Worm (Caenorhabditis elegans): ENCODE measurements around the gene F59E12.3.

F59E12.3 gene

DNA sequence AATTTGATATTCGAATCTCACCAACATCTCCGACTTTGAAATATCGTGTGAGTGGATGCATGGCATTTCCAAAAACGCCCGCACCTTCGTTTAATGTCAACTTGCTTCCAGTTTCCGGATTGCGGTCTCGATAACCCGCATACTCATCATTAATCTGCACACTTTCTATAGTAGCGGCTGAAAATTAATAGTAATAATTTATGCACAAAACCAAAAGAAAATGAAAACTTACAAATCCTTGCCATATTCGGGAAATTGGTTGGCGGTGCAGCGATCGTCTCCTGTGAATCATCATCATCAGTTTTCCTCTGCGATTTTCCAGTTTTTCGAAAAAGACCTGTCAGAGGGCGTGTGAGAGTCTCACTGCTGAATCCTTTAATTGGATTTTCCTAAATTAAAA lies 22.0 kb downstream of the F59E12.3 start:
- TF ChIP-seq isw-1 (GFP tag; IDR thresholded peaks at IDR 0.05) = no peak
- no peak for TF ChIP-seq ztf-4 (tag; optimal IDR thresholded peaks at IDR 0.05)
- TF ChIP-seq dpl-1 (GFP tag; optimal IDR thresholded peaks at IDR 0.05) = no peak
- no peak for TF ChIP-seq irx-1 (tag; optimal IDR thresholded peaks at IDR 0.05)
- TF ChIP-seq ztf-11 (tag; optimal IDR thresholded peaks at IDR 0.05) = no peak
- TF ChIP-seq mab-9 (GFP tag; IDR thresholded peaks at IDR 0.05) = peak; percentile 27; the same call in 1 of the 2 replicates

DNA sequence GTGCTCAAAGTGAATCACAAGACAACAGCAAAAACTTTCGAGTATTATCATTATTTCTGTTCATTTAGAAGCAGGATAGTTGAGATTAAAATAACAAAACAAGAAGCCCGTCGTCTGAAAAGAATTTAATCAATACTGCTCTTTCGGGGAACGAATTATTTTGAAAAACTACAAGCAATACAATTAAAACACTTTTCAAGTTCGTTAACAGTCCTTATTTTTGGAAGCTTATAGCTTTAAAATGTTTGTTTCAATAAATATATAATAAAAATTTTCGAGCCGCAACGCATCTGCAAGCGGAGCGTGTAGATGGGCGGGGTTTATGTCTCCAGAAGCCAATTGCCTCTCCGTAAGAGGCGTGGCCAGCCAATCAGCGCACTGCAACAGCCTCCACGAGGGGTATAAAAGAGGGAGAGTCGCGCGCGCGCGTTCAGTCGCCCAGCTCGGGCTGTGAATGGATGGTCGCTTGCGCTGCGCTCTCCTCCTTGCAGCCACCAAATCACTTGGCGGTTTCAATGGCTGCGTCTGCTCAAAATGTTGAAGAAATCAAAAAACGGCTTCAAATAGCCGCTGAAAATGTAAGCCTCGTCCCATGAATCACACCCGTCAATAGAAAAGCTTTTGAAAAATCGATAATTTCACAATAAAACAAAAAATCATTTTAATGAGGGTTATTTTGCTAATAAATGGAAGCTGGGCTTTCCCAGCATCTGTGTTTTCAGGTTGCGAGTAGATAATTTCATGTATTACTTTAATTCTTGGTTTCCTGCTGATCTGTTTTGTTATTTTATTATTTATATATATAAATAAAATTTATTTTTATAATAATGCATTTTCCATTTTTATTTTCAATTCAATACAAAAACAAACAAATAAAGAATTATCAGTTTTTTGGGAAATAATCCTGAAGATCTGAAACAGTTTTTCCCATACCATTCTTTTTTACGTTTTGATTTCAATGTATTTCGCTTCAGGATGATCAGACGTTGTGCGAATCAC lies 22.9 kb downstream of the F59E12.3 start, which contains the start of the genes ift-43 and mdt-26:
ift-43 (minus strand) TSS at position 51 of the 999 bp plus-strand sequence.
mdt-26 (plus strand) TSS at position 446 of the 999 bp plus-strand sequence.
- TF ChIP-seq isw-1 (GFP tag; IDR thresholded peaks at IDR 0.05) (peak; percentile 89), elt-2 (tag; optimal IDR thresholded peaks at IDR 0.05) (peak; percentile 57), fkh-4 (tag; optimal IDR thresholded peaks at IDR 0.05; ENCODE audit: borderline replicate concordance) (peak; percentile 28), mdl-1 (tag; optimal IDR thresholded peaks at IDR 0.05) (peak in 1 of 2 experiments; percentile 78), dsc-1 (tag; optimal IDR thresholded peaks at IDR 0.05) (peak; percentile 93), lir-3 (tag; optimal IDR thresholded peaks at IDR 0.05; ENCODE audit: poor library complexity) (peak; percentile 53), hpl-2 (GFP tag; optimal IDR thresholded peaks at IDR 0.05) (peak; percentile 49), lin-15B (tag; optimal IDR thresholded peaks at IDR 0.05) (peak; percentile 67), efl-3 (GFP tag; optimal IDR thresholded peaks at IDR 0.05) (peak; percentile 74), nhr-12 (tag; optimal IDR thresholded peaks at IDR 0.05) (no peak), nhr-237 (tag; optimal IDR thresholded peaks at IDR 0.05) (peak; percentile 74), F16B12.6 (tag; optimal IDR thresholded peaks at IDR 0.05) (peak; percentile 48), nhr-19 (GFP tag; conservative IDR thresholded peaks at IDR 0.05) (peak; percentile 81), swsn-7 (tag; optimal IDR thresholded peaks at IDR 0.05) (peak; percentile 93), ztf-4 (tag; optimal IDR thresholded peaks at IDR 0.05) (peak; percentile 73), sptf-1 (tag; optimal IDR thresholded peaks at IDR 0.05) (no peak), ceh-88 (GFP tag; IDR thresholded peaks at IDR 0.05) (peak; percentile 71), lin-39 (tag; optimal IDR thresholded peaks at IDR 0.05) (peak; percentile 38), hlh-17 (GFP tag; optimal IDR thresholded peaks at IDR 0.05; ENCODE audit: borderline replicate concordance) (peak; percentile 54), lin-14 (GFP tag; optimal IDR thresholded peaks at IDR 0.05) (peak; percentile 76), C04F5.9 (tag; optimal IDR thresholded peaks at IDR 0.05) (peak; percentile 56), grh-1 (GFP tag; IDR thresholded peaks at IDR 0.05) (peak; percentile 66), lin-35 (GFP tag; optimal IDR thresholded peaks at IDR 0.05) (peak; percentile 77 to 79), nhr-11 (tag; optimal IDR thresholded peaks at IDR 0.05) (peak; percentile 1), unc-130 (tag; optimal IDR thresholded peaks at IDR 0.05) (no peak), tlp-1 (tag; optimal IDR thresholded peaks at IDR 0.05) (no peak), fkh-10 (GFP tag; optimal IDR thresholded peaks at IDR 0.05) (peak; percentile 76), xbp-1 (tag; optimal IDR thresholded peaks at IDR 0.05) (peak; percentile 96), nhr-76 (tag; optimal IDR thresholded peaks at IDR 0.05) (peak; percentile 44), ceh-8 (GFP tag; optimal IDR thresholded peaks at IDR 0.05) (peak; percentile 58), zag-1 (tag; optimal IDR thresholded peaks at IDR 0.05) (no peak), fos-1 (tag; optimal IDR thresholded peaks at IDR 0.05) (no peak), nhr-77 (tag; optimal IDR thresholded peaks at IDR 0.05) (peak; percentile 66), nhr-28 (tag; optimal IDR thresholded peaks at IDR 0.05) (no peak), efl-1 (optimal IDR thresholded peaks at IDR 0.05) (peak; percentile 68 to 74), efl-1 (GFP tag; optimal IDR thresholded peaks at IDR 0.05 in 1 of 2) (peak; percentile 64 to 96), vab-15 (tag; optimal IDR thresholded peaks at IDR 0.05) (no peak), Y116A8C.19 (tag; optimal IDR thresholded peaks at IDR 0.05; ENCODE audit: borderline replicate concordance) (no peak), pax-3 (tag; optimal IDR thresholded peaks at IDR 0.05) (peak; percentile 53), pqm-1 (tag; optimal IDR thresholded peaks at IDR 0.05) (no peak), snu-23 (GFP tag; optimal IDR thresholded peaks at IDR 0.05) (peak; percentile 93), nhr-85 (tag) (peak; percentile 87), lin-13 (GFP tag; optimal IDR thresholded peaks at IDR 0.05) (peak; percentile 67), alr-1 (tag; optimal IDR thresholded peaks at IDR 0.05; ENCODE audit: borderline replicate concordance) (no peak)

All from whole organism, L1 larva.